Fruit fly (Drosophila melanogaster) S2 (cell line): ENCODE measurements around the gene alien.

Source experiments
- CG8478 ChIP-seq: fragments of >200 bp; optimal IDR thresholded peaks from 2 replicates; lab custom pipeline; 2018
- CTCF ChIP-seq, 2 experiments: fragments of >200 bp; optimal IDR thresholded peaks; 2 replicates each; lab custom pipeline; 2018

- TF ChIP-seq CG8478 (lab: Kevin White, UChicago) (no peak), CTCF (optimal IDR thresholded peaks at IDR 0.05; lab: Kevin White, UChicago) (no peak)
These were observed 9.8 kb downstream of the alien start for dm6 chr2L:8987251-8987937.
